Worm (Caenorhabditis elegans): Measurements from ENCODE around the gene ttr-28.

The ttr-28 gene

DNA sequence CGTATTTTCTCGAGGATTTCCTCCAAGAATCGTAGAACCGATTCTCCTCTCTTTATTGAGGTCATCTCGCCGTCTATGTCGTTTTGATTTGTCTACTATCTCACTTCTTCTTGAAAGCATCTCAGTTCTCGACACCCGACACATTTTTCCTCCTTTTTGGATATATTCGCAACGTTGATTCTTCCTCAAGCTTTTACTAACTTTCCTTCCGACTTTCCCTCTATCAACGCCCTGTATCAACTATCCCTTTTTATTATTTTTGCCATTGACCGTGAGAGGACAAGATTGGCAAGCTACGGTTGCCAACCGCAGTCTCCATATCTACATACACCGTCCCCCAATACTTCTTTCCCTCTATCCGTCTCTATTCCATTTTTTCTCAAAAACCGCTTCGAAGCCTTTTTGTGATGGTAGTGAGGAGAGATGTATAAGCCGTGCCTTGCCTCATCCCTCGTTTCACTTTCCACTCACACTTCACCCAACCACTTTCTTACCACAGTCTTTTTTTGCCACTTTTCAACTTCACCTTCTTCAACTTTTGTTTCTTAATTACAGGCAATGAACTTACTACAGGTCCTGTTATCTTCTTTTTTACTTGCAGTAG, 24.1 kb upstream of the ttr-28 start, which contains the start of gene T16G1.2:
Gene T16G1.2, plus strand, starts transcription at position 554 of the 604 bp plus-strand sequence.
- no peak for TF ChIP-seq ZK185.1 (tag; optimal IDR thresholded peaks at IDR 0.05; ENCODE audit: poor library complexity, severe bottlenecking)
- no peak for TF ChIP-seq D2030.7 (GFP tag; IDR thresholded peaks at IDR 0.05)
- TF ChIP-seq T26A5.8 (tag; optimal IDR thresholded peaks at IDR 0.05): no peak
- no peak for TF ChIP-seq mel-28 (tag; optimal IDR thresholded peaks at IDR 0.05; ENCODE audit: borderline replicate concordance)
- no peak for TF ChIP-seq akir-1 (GFP tag; optimal IDR thresholded peaks at IDR 0.05)
- no peak for TF ChIP-seq ztf-3 (GFP tag; optimal IDR thresholded peaks at IDR 0.05)
- no peak for TF ChIP-seq lsy-27 (tag; optimal IDR thresholded peaks at IDR 0.05; ENCODE audit: borderline replicate concordance, insufficient read depth)
- no peak for TF ChIP-seq tbx-9 (tag; optimal IDR thresholded peaks at IDR 0.05; ENCODE audit: borderline replicate concordance)

DNA sequence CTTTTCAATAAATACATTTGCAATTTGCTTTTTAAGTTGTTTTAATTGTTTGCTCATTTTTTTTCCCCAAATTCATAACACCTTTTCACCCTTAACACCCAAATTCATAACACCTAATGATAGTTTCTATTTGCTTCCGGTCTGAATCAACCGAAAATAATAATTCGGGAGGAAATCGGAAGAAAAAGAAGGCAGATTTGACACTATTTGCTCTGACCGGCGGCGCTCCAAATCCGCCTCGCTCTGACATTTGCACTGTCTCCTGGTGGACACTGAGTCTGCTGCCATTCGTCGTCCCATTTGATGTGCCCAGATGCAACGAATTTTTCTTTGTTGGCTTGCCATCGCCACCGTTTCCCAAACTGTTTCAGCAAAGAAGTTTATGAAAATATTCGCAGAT, 19.2 kb upstream of the ttr-28 start, which contains the start of gene pqn-67:
Gene pqn-67, plus strand, starts transcription at position 301 of the 400 bp plus-strand sequence.
- TF ChIP-seq ceh-40 (GFP tag; IDR thresholded peaks at IDR 0.05) (no peak), attf-5 (GFP tag; optimal IDR thresholded peaks at IDR 0.05) (no peak), pbrm-1 (GFP tag; IDR thresholded peaks at IDR 0.05) (no peak), dpl-1 (GFP tag; optimal IDR thresholded peaks at IDR 0.05) (no peak), F55B11.4 (tag; optimal IDR thresholded peaks at IDR 0.05; ENCODE audit: borderline replicate concordance, insufficient read depth) (no peak), ceh-100 (GFP tag; IDR thresholded peaks at IDR 0.05) (no peak), B0261.1 (tag; optimal IDR thresholded peaks at IDR 0.05) (no peak), F33H1.4 (GFP tag; IDR thresholded peaks at IDR 0.05) (no peak), ceh-58 (GFP tag; IDR thresholded peaks at IDR 0.05) (no peak), madf-8 (GFP tag; conservative IDR thresholded peaks at IDR 0.05) (no peak), F57A8.1 (GFP tag; optimal IDR thresholded peaks at IDR 0.05) (no peak), ZK185.1 (tag; optimal IDR thresholded peaks at IDR 0.05; ENCODE audit: poor library complexity, severe bottlenecking) (no peak), somi-1 (GFP tag; optimal IDR thresholded peaks at IDR 0.05) (no peak), sea-2 (GFP tag; IDR thresholded peaks at IDR 0.05) (no peak), ceh-27 (GFP tag; optimal IDR thresholded peaks at IDR 0.05) (no peak), hlh-12 (tag; optimal IDR thresholded peaks at IDR 0.05) (no peak), nhr-27 (tag; optimal IDR thresholded peaks at IDR 0.05) (no peak)

DNA sequence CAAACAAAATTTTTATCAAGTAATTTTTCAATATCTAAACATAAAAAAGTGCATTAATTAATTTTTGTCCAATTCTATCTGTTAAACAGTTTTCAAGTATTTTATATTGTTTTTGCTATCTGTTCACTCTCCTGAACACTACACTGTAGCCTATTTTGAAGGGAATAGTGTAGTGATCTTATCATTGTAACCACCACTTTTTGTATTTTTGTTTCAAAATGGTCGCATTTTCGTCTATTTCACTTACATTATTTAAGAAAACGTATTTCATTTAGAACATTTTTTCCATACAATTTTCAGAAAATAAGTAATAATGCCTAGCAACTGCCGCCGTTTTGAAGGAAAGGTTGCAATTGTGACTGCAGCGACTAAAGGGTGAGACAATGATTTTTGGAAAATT, 17.3 kb upstream of the ttr-28 start, which contains the start of gene dhrs-4:
Gene dhrs-4, plus strand, starts transcription at position 301 of the 400 bp plus-strand sequence.
- TF ChIP-seq F39B2.1 (GFP tag; IDR thresholded peaks at IDR 0.05) (no peak), nfyb-1 (GFP tag; IDR thresholded peaks at IDR 0.05) (no peak), ceh-40 (GFP tag; IDR thresholded peaks at IDR 0.05) (no peak), F57A8.1 (GFP tag; optimal IDR thresholded peaks at IDR 0.05) (no peak), sptf-2 (GFP tag; optimal IDR thresholded peaks at IDR 0.05) (no peak), B0019.2 (GFP tag; conservative IDR thresholded peaks at IDR 0.05) (no peak), egrh-3 (GFP tag; IDR thresholded peaks at IDR 0.05) (no peak), T26A5.8 (tag; optimal IDR thresholded peaks at IDR 0.05) (no peak), hlh-26 (GFP tag; conservative IDR thresholded peaks at IDR 0.05) (no peak), lin-26 (GFP tag; IDR thresholded peaks at IDR 0.05) (no peak), mes-4 (tag; optimal IDR thresholded peaks at IDR 0.05) (no peak), ceh-91 (GFP tag; IDR thresholded peaks at IDR 0.05) (no peak), lag-1 (GFP tag; IDR thresholded peaks at IDR 0.05) (no peak), Y53F4B.3 (GFP tag; IDR thresholded peaks at IDR 0.05) (no peak), hmg-20 (GFP tag; IDR thresholded peaks at IDR 0.05) (no peak), akir-1 (GFP tag; optimal IDR thresholded peaks at IDR 0.05) (no peak)

Measured in whole organism, young adult.